Worm (Caenorhabditis elegans) whole organism, L1 larva: ENCODE measurements around the gene K09E9.3.

Experiments used
- C04F5.9 ChIP-seq: sonication (generic microtip); optimal IDR thresholded peaks from 2 replicates; lab custom pipeline; 2016; ENCODE audit warnings: missing genetic modification characterization, missing compliant biosample characterization
- F16B12.6 ChIP-seq: fragments of 150-350 bp; optimal IDR thresholded peaks from 2 replicates; lab custom pipeline; 2014; ENCODE audit warnings: missing biosample characterization, missing genetic modification characterization
- Y116A8C.19 ChIP-seq: sonication (generic microtip); optimal IDR thresholded peaks from 2 replicates; lab custom pipeline; 2016; ENCODE audit warnings: missing compliant biosample characterization, missing genetic modification characterization, borderline replicate concordance
- alr-1 ChIP-seq: fragments of 200-800 bp; sonication (Bioruptor generic); optimal IDR thresholded peaks from 2 replicates; lab custom pipeline; 2018; ENCODE audit warnings: borderline replicate concordance, mild to moderate bottlenecking, missing genetic modification characterization, missing compliant biosample characterization
- ama-1 ChIP-seq: fragments of 150-350 bp; optimal IDR thresholded peaks from 2 replicates; lab custom pipeline; 2014
- blmp-1 ChIP-seq: fragments of 150-350 bp; optimal IDR thresholded peaks from 2 replicates; lab custom pipeline; 2014; ENCODE audit warnings: missing biosample characterization, missing genetic modification characterization
- ceh-82 ChIP-seq, 3 experiments: fragments of 150-350 bp in 1 of 3; sonication (generic microtip) in 2 of 3; optimal IDR thresholded peaks; 2 replicates each; lab custom pipeline; 2014 to 2017; ENCODE audit warnings: missing biosample characterization in 3 of 3, missing genetic modification characterization in 3 of 3
- ceh-90 ChIP-seq: sonication (generic microtip); optimal IDR thresholded peaks from 2 replicates; lab custom pipeline; 2016; ENCODE audit warnings: missing genetic modification characterization, missing compliant biosample characterization
- ces-1 ChIP-seq: fragments of 150-350 bp; optimal IDR thresholded peaks from 2 replicates; lab custom pipeline; 2014; ENCODE audit warnings: missing biosample characterization, missing genetic modification reagents, missing genetic modification characterization
- dpl-1 ChIP-seq, 3 experiments: fragments of 150-350 bp in 2 of 3; sonication (generic microtip) in 1 of 3; optimal IDR thresholded peaks; 2 replicates each; lab custom pipeline; 2014 to 2017; ENCODE audit warnings: missing biosample characterization in 3 of 3, missing genetic modification characterization in 3 of 3, missing genetic modification reagents in 3 of 3
- efl-1 ChIP-seq, 4 experiments: fragments of 150-350 bp; optimal IDR thresholded peaks in 3 of 4; peaks in 1 of 4; 1 replicate in 1 of 4; 2 replicates in 3 of 4; lab custom pipeline; 2014; ENCODE audit warnings: missing biosample characterization in 2 of 4, missing genetic modification characterization in 2 of 4, missing genetic modification reagents in 2 of 4
- egl-27 ChIP-seq, 2 experiments: fragments of 150-350 bp in 1 of 2; sonication (generic microtip); optimal IDR thresholded peaks; 3 replicates each; lab custom pipeline; 2017 to 2018; ENCODE audit warnings: missing biosample characterization in 2 of 2, missing genetic modification characterization in 2 of 2, missing genetic modification reagents in 2 of 2
- elt-2 ChIP-seq: sonication (generic microtip); optimal IDR thresholded peaks from 2 replicates; lab custom pipeline; 2016; ENCODE audit warnings: missing genetic modification characterization, mild to moderate bottlenecking, inconsistent platforms, missing compliant biosample characterization, missing genetic modification reagents
- elt-3 ChIP-seq, 6 experiments: fragments of 150-350 bp in 1 of 6; sonication (generic microtip); optimal IDR thresholded peaks; 2 replicates each; lab custom pipeline; 2017 to 2018; ENCODE audit warnings: missing biosample characterization in 6 of 6, missing genetic modification characterization in 6 of 6, inconsistent platforms in 1 of 6
- ets-5 ChIP-seq: fragments of 200-800 bp; sonication (Bioruptor generic); IDR thresholded peaks from 2 replicates; pipeline ENCODE4 v1.3.6; 2022; ENCODE audit warnings: missing genetic modification characterization, missing compliant biosample characterization
- fkh-10 ChIP-seq: sonication (generic microtip); optimal IDR thresholded peaks from 2 replicates; lab custom pipeline; 2017; ENCODE audit warnings: missing biosample characterization, missing genetic modification reagents, missing genetic modification characterization
- fkh-8 ChIP-seq: sonication (generic microtip); optimal IDR thresholded peaks from 2 replicates; lab custom pipeline; 2016; ENCODE audit warnings: mild to moderate bottlenecking, missing genetic modification characterization, missing compliant biosample characterization
- fos-1 ChIP-seq: fragments of 150-350 bp; optimal IDR thresholded peaks from 2 replicates; lab custom pipeline; 2014; ENCODE audit warnings: missing biosample characterization, missing genetic modification characterization
- hlh-17 ChIP-seq: fragments of 200-800 bp; sonication (Bioruptor generic); optimal IDR thresholded peaks from 2 replicates; lab custom pipeline; 2018; ENCODE audit warnings: missing genetic modification characterization, mild to moderate bottlenecking, missing compliant biosample characterization, moderate library complexity, borderline replicate concordance
- jun-1 ChIP-seq: fragments of 150-350 bp; optimal IDR thresholded peaks from 2 replicates; lab custom pipeline; 2014; ENCODE audit warnings: missing biosample characterization, missing genetic modification reagents, missing genetic modification characterization
- lin-14 ChIP-seq: fragments of 200-800 bp; sonication (Bioruptor generic); optimal IDR thresholded peaks from 2 replicates; lab custom pipeline; 2018; ENCODE audit warnings: mild to moderate bottlenecking, missing genetic modification characterization, moderate library complexity, missing compliant biosample characterization
- lsy-2 ChIP-seq, 2 experiments: fragments of 150-350 bp; optimal IDR thresholded peaks; 2 replicates each; lab custom pipeline; 2014; ENCODE audit warnings: missing biosample characterization in 2 of 2, missing genetic modification characterization in 2 of 2
- mef-2 ChIP-seq: fragments of 150-350 bp; optimal IDR thresholded peaks from 2 replicates; lab custom pipeline; 2014; ENCODE audit warnings: missing biosample characterization, missing genetic modification characterization
- nhr-11 ChIP-seq: fragments of 150-350 bp; optimal IDR thresholded peaks from 2 replicates; lab custom pipeline; 2014; ENCODE audit warnings: missing biosample characterization, missing genetic modification characterization
- nhr-20 ChIP-seq: sonication (generic microtip); optimal IDR thresholded peaks from 2 replicates; lab custom pipeline; 2016; ENCODE audit warnings: mild to moderate bottlenecking, missing genetic modification characterization, missing compliant biosample characterization
- nhr-237 ChIP-seq: fragments of 150-350 bp; optimal IDR thresholded peaks from 2 replicates; lab custom pipeline; 2014; ENCODE audit warnings: missing biosample characterization, missing genetic modification characterization
- nhr-28 ChIP-seq: fragments of 150-350 bp; optimal IDR thresholded peaks from 2 replicates; lab custom pipeline; 2014; ENCODE audit warnings: missing biosample characterization, missing genetic modification characterization
- nhr-47 ChIP-seq: sonication (generic microtip); optimal IDR thresholded peaks from 2 replicates; lab custom pipeline; 2016; ENCODE audit warnings: mild to moderate bottlenecking, missing genetic modification characterization, moderate library complexity, missing compliant biosample characterization
- nhr-71 ChIP-seq: sonication (generic microtip); optimal IDR thresholded peaks from 2 replicates; lab custom pipeline; 2016; ENCODE audit warnings: mild to moderate bottlenecking, missing genetic modification characterization, moderate library complexity, missing compliant biosample characterization
- nhr-76 ChIP-seq: sonication (generic microtip); optimal IDR thresholded peaks from 2 replicates; lab custom pipeline; 2017; ENCODE audit warnings: missing biosample characterization, missing genetic modification characterization
- nhr-84 ChIP-seq: sonication (generic microtip); optimal IDR thresholded peaks from 2 replicates; lab custom pipeline; 2017; ENCODE audit warnings: missing biosample characterization, missing genetic modification characterization
- nhr-90 ChIP-seq: sonication (generic microtip); optimal IDR thresholded peaks from 2 replicates; lab custom pipeline; 2016; ENCODE audit warnings: mild to moderate bottlenecking, missing genetic modification characterization, missing compliant biosample characterization; ENCODE audit not compliant: poor library complexity
- pag-3 ChIP-seq: sonication (generic microtip); optimal IDR thresholded peaks from 2 replicates; lab custom pipeline; 2017; ENCODE audit warnings: missing genetic modification characterization, mild to moderate bottlenecking, missing compliant biosample characterization, antibody characterized with exemption, borderline replicate concordance; ENCODE audit not compliant: insufficient read depth
- rnt-1 ChIP-seq: sonication (generic microtip); optimal IDR thresholded peaks from 2 replicates; lab custom pipeline; 2016; ENCODE audit warnings: mild to moderate bottlenecking, missing genetic modification characterization, moderate library complexity, missing compliant biosample characterization
- skn-1 ChIP-seq: fragments of 150-350 bp; optimal IDR thresholded peaks from 2 replicates; lab custom pipeline; 2014; ENCODE audit warnings: missing biosample characterization, missing genetic modification characterization
- snpc-4 ChIP-seq: fragments of 150-350 bp; optimal IDR thresholded peaks from 2 replicates; lab custom pipeline; 2014; ENCODE audit warnings: missing biosample characterization, missing genetic modification characterization
- snu-23 ChIP-seq: sonication (generic microtip); optimal IDR thresholded peaks from 2 replicates; lab custom pipeline; 2016; ENCODE audit warnings: missing genetic modification characterization, missing compliant biosample characterization
- sox-4 ChIP-seq: sonication (generic microtip); optimal IDR thresholded peaks from 2 replicates; lab custom pipeline; 2016; ENCODE audit warnings: missing genetic modification characterization, missing compliant biosample characterization
- sptf-1 ChIP-seq: fragments of 150-350 bp; optimal IDR thresholded peaks from 2 replicates; lab custom pipeline; 2014; ENCODE audit warnings: missing biosample characterization, missing genetic modification characterization
- sup-37 ChIP-seq: fragments of 200-800 bp; sonication (Bioruptor generic); optimal IDR thresholded peaks from 2 replicates; lab custom pipeline; 2018; ENCODE audit warnings: mild to moderate bottlenecking, missing genetic modification characterization, missing compliant biosample characterization
- swsn-7 ChIP-seq: sonication (generic microtip); optimal IDR thresholded peaks from 2 replicates; lab custom pipeline; 2016; ENCODE audit warnings: missing genetic modification characterization, missing compliant biosample characterization
- tbx-2 ChIP-seq: sonication (generic microtip); optimal IDR thresholded peaks from 2 replicates; lab custom pipeline; 2016; ENCODE audit warnings: missing genetic modification characterization, missing compliant biosample characterization
- tlp-1 ChIP-seq: fragments of 150-350 bp; optimal IDR thresholded peaks from 2 replicates; lab custom pipeline; 2014; ENCODE audit warnings: missing biosample characterization, missing genetic modification characterization
- unc-130 ChIP-seq: fragments of 150-350 bp; optimal IDR thresholded peaks from 2 replicates; lab custom pipeline; 2017; ENCODE audit warnings: missing biosample characterization, missing genetic modification characterization, inconsistent platforms
- unc-30 ChIP-seq: sonication (generic microtip); optimal IDR thresholded peaks from 2 replicates; lab custom pipeline; 2017; ENCODE audit warnings: missing biosample characterization, missing genetic modification characterization
- unc-86 ChIP-seq: sonication (generic microtip); optimal IDR thresholded peaks from 2 replicates; lab custom pipeline; 2016; ENCODE audit warnings: missing genetic modification characterization, missing compliant biosample characterization
- unc-98 ChIP-seq: fragments of 200-800 bp; sonication (Bioruptor generic); IDR thresholded peaks from 2 replicates; pipeline ENCODE4 v1.3.6; 2022; ENCODE audit warnings: missing genetic modification characterization, missing compliant biosample characterization
- vab-15 ChIP-seq: sonication (generic microtip); optimal IDR thresholded peaks from 2 replicates; lab custom pipeline; 2017; ENCODE audit warnings: missing genotype, mild to moderate bottlenecking, missing genetic modification characterization, missing compliant biosample characterization
- zip-4 ChIP-seq: fragments of 200-800 bp; sonication (Bioruptor generic); optimal IDR thresholded peaks from 2 replicates; lab custom pipeline; 2018; ENCODE audit warnings: mild to moderate bottlenecking, missing genetic modification characterization, moderate library complexity, missing compliant biosample characterization
- ztf-4 ChIP-seq: fragments of 150-350 bp; optimal IDR thresholded peaks from 2 replicates; lab custom pipeline; 2014; ENCODE audit warnings: missing biosample characterization, missing genetic modification characterization

K09E9.3 gene

DNA sequence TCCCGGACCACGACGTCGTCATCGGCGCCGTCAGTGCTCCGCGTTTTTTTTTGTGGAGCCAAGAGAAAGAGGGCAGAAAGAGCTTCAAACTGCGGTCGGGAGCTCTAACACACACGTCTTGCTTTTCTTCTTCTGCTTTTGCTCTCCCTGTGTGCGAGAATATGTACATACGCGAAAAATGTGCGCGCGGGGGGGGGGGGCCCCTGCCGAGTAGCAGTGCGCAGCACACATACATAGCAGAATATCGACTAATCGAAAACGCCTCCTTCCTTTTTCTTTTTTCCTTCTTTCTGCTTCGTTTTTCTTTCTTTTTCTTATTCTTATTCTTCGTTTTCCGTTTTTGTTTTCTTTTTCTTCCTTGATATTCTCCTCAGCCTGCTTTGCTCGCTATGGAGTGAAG lies 47.0 kb downstream of the K09E9.3 start:
- TF ChIP-seq unc-86 (tag; lab: Kevin White, UChicago), result peak; percentile 44
- TF ChIP-seq ama-1 (lab: Kevin White, UChicago), result no peak
- peak; percentile 50 for TF ChIP-seq tbx-2
- peak; percentile 40 for TF ChIP-seq nhr-71 (tag; lab: Kevin White, UChicago)
- TF ChIP-seq blmp-1, result no peak
- TF ChIP-seq nhr-28 (tag; lab: Kevin White, UChicago), result no peak
- TF ChIP-seq elt-2 (tag; lab: Kevin White, UChicago), result no peak
- no peak for TF ChIP-seq nhr-76 (tag; lab: Kevin White, UChicago)
- no peak for TF ChIP-seq unc-98 (GFP tag; lab: Robert Waterston, UW)
- TF ChIP-seq nhr-90, result no peak
- no peak for TF ChIP-seq zip-4
- peak in 1 of 2 experiments; percentile 17 for TF ChIP-seq lsy-2 (tag; optimal IDR thresholded peaks at IDR 0.05; lab: Kevin White, UChicago)
- TF ChIP-seq nhr-237 (tag; lab: Kevin White, UChicago), result no peak
- TF ChIP-seq fkh-8 (tag; lab: Kevin White, UChicago), result peak; percentile 71
- TF ChIP-seq pag-3 (tag; lab: Kevin White, UChicago), result no peak
- TF ChIP-seq ets-5, result no peak
- no peak for TF ChIP-seq unc-130 (tag; lab: Kevin White, UChicago)
- peak; percentile 46 for TF ChIP-seq swsn-7 (tag; lab: Kevin White, UChicago)
- TF ChIP-seq skn-1 (tag; lab: Kevin White, UChicago), result peak; percentile 23
- peak; percentile 41 for TF ChIP-seq nhr-47 (tag; lab: Kevin White, UChicago)
- peak; percentile 87 for TF ChIP-seq lin-14
- peak; percentile 22 for TF ChIP-seq fkh-10 (GFP tag; lab: Kevin White, UChicago)
- TF ChIP-seq jun-1, result no peak
- TF ChIP-seq efl-1 (optimal IDR thresholded peaks at IDR 0.05; lab: Kevin White, UChicago), result no peak
- TF ChIP-seq efl-1 (GFP tag; optimal IDR thresholded peaks at IDR 0.05 in 1 of 2; lab: Kevin White, UChicago), result peak in 1 of 2 experiments; percentile 55
- TF ChIP-seq ceh-82 (tag; optimal IDR thresholded peaks at IDR 0.05; lab: Kevin White, UChicago), result peak; percentile 1 to 60 (median 2)
- no peak for TF ChIP-seq C04F5.9 (tag; lab: Kevin White, UChicago)
- no peak for TF ChIP-seq unc-30 (tag; lab: Kevin White, UChicago)
- no peak for TF ChIP-seq vab-15 (tag; lab: Kevin White, UChicago)
- TF ChIP-seq snu-23 (GFP tag; lab: Kevin White, UChicago), result peak; percentile 24
- no peak for TF ChIP-seq rnt-1 (tag; lab: Kevin White, UChicago)
- no peak for TF ChIP-seq ztf-4 (tag; lab: Kevin White, UChicago)
- no peak for TF ChIP-seq hlh-17
- no peak for TF ChIP-seq ces-1 (GFP tag; lab: Kevin White, UChicago)
- TF ChIP-seq alr-1 (tag; lab: Kevin White, UChicago), result no peak
- TF ChIP-seq, all 84 proteins: peak for 13

DNA sequence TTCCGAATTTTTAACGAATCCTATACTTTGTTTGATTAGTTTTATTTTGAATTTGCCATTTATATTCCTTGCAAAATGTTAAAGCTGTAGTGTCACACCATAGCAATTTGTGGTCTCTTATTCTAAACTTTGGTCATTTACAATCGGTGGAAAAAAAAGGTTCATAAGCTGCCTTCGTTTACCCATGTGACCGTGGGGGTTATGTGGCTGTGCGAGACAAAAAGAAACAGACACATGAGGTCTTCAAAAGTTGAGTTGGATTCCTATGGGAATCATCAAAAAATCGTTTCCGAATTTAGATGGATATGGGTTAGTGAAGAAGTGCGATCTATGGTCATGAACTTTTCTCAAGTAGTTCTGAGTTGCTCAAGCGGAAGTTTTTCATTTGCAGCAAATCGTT lies 49.3 kb downstream of the K09E9.3 start:
- TF ChIP-seq alr-1 (tag; lab: Kevin White, UChicago), result no peak
- TF ChIP-seq egl-27 (tag; optimal IDR thresholded peaks at IDR 0.05; lab: Kevin White, UChicago), result no peak
- no peak for TF ChIP-seq mef-2 (tag; lab: Kevin White, UChicago)
- TF ChIP-seq unc-98 (GFP tag; lab: Robert Waterston, UW), result no peak
- no peak for TF ChIP-seq efl-1 (optimal IDR thresholded peaks at IDR 0.05; lab: Kevin White, UChicago)
- TF ChIP-seq efl-1 (GFP tag; optimal IDR thresholded peaks at IDR 0.05 in 1 of 2; lab: Kevin White, UChicago), result no peak
- TF ChIP-seq jun-1, result no peak
- no peak for TF ChIP-seq sup-37 (GFP tag; lab: Kevin White, UChicago)
- no peak for TF ChIP-seq nhr-20 (tag; lab: Kevin White, UChicago)
- no peak for TF ChIP-seq nhr-237 (tag; lab: Kevin White, UChicago)
- no peak for TF ChIP-seq nhr-90
- peak; percentile 27 for TF ChIP-seq nhr-71 (tag; lab: Kevin White, UChicago)
- no peak for TF ChIP-seq hlh-17
- no peak for TF ChIP-seq sox-4
- TF ChIP-seq ceh-90 (tag; lab: Kevin White, UChicago), result no peak
- TF ChIP-seq fkh-8 (tag; lab: Kevin White, UChicago), result peak; percentile 26
- no peak for TF ChIP-seq skn-1 (tag; lab: Kevin White, UChicago)
- TF ChIP-seq fos-1 (tag; lab: Kevin White, UChicago), result no peak
- no peak for TF ChIP-seq snpc-4 (tag; lab: Kevin White, UChicago)
- peak; percentile 11 for TF ChIP-seq tbx-2
- no peak for TF ChIP-seq elt-3 (tag; optimal IDR thresholded peaks at IDR 0.05; lab: Kevin White, UChicago)
- no peak for TF ChIP-seq zip-4
- no peak for TF ChIP-seq Y116A8C.19 (tag; lab: Kevin White, UChicago)
- TF ChIP-seq dpl-1 (GFP tag; optimal IDR thresholded peaks at IDR 0.05; lab: Kevin White, UChicago), result no peak
- TF ChIP-seq nhr-84 (tag; lab: Kevin White, UChicago), result no peak
- TF ChIP-seq ama-1 (lab: Kevin White, UChicago), result no peak
- TF ChIP-seq sptf-1 (tag; lab: Kevin White, UChicago), result no peak
- no peak for TF ChIP-seq tlp-1 (tag; lab: Kevin White, UChicago)
- no peak for TF ChIP-seq nhr-11 (tag; lab: Kevin White, UChicago)
- TF ChIP-seq F16B12.6 (tag; lab: Kevin White, UChicago), result no peak
